Worm (Caenorhabditis elegans) whole organism, early embryonic: ENCODE data around the gene Y27F2A.6.

ENCODE experiments used
- aly-1 ChIP-seq: sonication (generic microtip); optimal IDR thresholded peaks from 2 replicates; lab custom pipeline; 2016; ENCODE audit warnings: missing genetic modification characterization, missing compliant biosample characterization
- ama-1 ChIP-seq: fragments of 150-350 bp; optimal IDR thresholded peaks from 2 replicates; lab custom pipeline; 2014
- ets-7 ChIP-seq: sonication (generic microtip); optimal IDR thresholded peaks from 2 replicates; lab custom pipeline; 2016; ENCODE audit warnings: missing genotype, missing genetic modification characterization, missing compliant biosample characterization
- hmbx-1 ChIP-seq: sonication (generic microtip); optimal IDR thresholded peaks from 2 replicates; lab custom pipeline; 2016; ENCODE audit warnings: mild to moderate bottlenecking, missing genetic modification characterization, missing compliant biosample characterization
- pes-1 ChIP-seq: fragments of 200-800 bp; sonication (Bioruptor generic); IDR thresholded peaks from 2 replicates; pipeline ENCODE4 v1.3.6; 2022; ENCODE audit warnings: missing genetic modification reagents, missing genetic modification characterization, missing compliant biosample characterization

- no peak for TF ChIP-seq ama-1
- TF ChIP-seq hmbx-1, result no peak
- TF ChIP-seq aly-1 (tag; lab: Kevin White, UChicago), result no peak
- no peak for TF ChIP-seq ets-7 (tag; lab: Kevin White, UChicago)
- TF ChIP-seq pes-1 (GFP tag; lab: Robert Waterston, UW), result no peak
Observed at ce11 chrII:3196966-3197365, 13.8 kb upstream of the Y27F2A.6 start, which contains the start of gene gcy-15.
